Fruit fly (Drosophila melanogaster) whole organism, prepupa: ENCODE data around the gene CG9205.

Source experiments
- CG10631 ChIP-seq: fragments of 200-800 bp; sonication (Bioruptor generic); optimal IDR thresholded peaks from 2 replicates; lab custom pipeline; 2016; ENCODE audit warnings: missing biosample characterization, missing genetic modification characterization
- CG10669 ChIP-seq: fragments of 200-800 bp; sonication (Bioruptor generic); optimal IDR thresholded peaks from 3 replicates; lab custom pipeline; 2018; ENCODE audit warnings: missing biosample characterization, mild to moderate bottlenecking, missing genetic modification characterization, moderate library complexity
- CG11294 ChIP-seq: fragments of 200-800 bp; sonication (Bioruptor generic); IDR thresholded peaks from 2 replicates; pipeline ENCODE4 v1.3.6; 2022; ENCODE audit warnings: missing biosample characterization, missing genetic modification characterization
- CG11762 ChIP-seq: fragments of 200-800 bp; sonication (Bioruptor generic); optimal IDR thresholded peaks from 3 replicates; lab custom pipeline; 2016; ENCODE audit warnings: missing biosample characterization, missing genetic modification characterization; ENCODE audit not compliant: insufficient read depth
- CG11902 ChIP-seq: fragments of 200-800 bp; sonication (Bioruptor generic); optimal IDR thresholded peaks from 3 replicates; lab custom pipeline; 2016; ENCODE audit warnings: missing biosample characterization, missing genetic modification characterization
- CG15336 ChIP-seq: fragments of 200-800 bp; sonication (Bioruptor generic); IDR thresholded peaks from 2 replicates; pipeline ENCODE4 v1.3.6; 2022; ENCODE audit warnings: missing biosample characterization, missing genetic modification characterization
- CG1621 ChIP-seq: fragments of 200-800 bp; sonication (Bioruptor generic); optimal IDR thresholded peaks from 3 replicates; lab custom pipeline; 2018; ENCODE audit warnings: missing biosample characterization, mild to moderate bottlenecking, missing genetic modification characterization
- CG3032 ChIP-seq: fragments of 200-800 bp; optimal IDR thresholded peaks from 2 replicates; lab custom pipeline; 2019; ENCODE audit warnings: missing biosample characterization, mild to moderate bottlenecking, missing genetic modification characterization, moderate library complexity
- CG31627 ChIP-seq: fragments of 200-800 bp; sonication (Bioruptor generic); optimal IDR thresholded peaks from 3 replicates; lab custom pipeline; 2016; ENCODE audit warnings: missing biosample characterization, missing genetic modification characterization
- CG32006 ChIP-seq: fragments of 200-800 bp; sonication (Bioruptor generic); optimal IDR thresholded peaks from 3 replicates; lab custom pipeline; 2017; ENCODE audit warnings: missing biosample characterization, mild to moderate bottlenecking, missing genetic modification characterization
- CG3919 ChIP-seq: fragments of 200-800 bp; sonication (Bioruptor generic); optimal IDR thresholded peaks from 3 replicates; lab custom pipeline; 2016; ENCODE audit warnings: missing biosample characterization, missing genetic modification characterization
- CG6854 ChIP-seq: fragments of 200-800 bp; sonication (Bioruptor generic); optimal IDR thresholded peaks from 2 replicates; lab custom pipeline; 2017; ENCODE audit warnings: missing biosample characterization, mild to moderate bottlenecking, missing genetic modification characterization
- CG7368 ChIP-seq: fragments of 200-800 bp; sonication (Bioruptor generic); optimal IDR thresholded peaks from 3 replicates; lab custom pipeline; 2016; ENCODE audit warnings: missing biosample characterization, missing genetic modification characterization
- CG8119 ChIP-seq: fragments of 200-800 bp; sonication (Bioruptor generic); IDR thresholded peaks from 3 replicates; pipeline ENCODE4 v1.3.6; 2022; ENCODE audit warnings: missing biosample characterization, missing genetic modification characterization
- CG8319 ChIP-seq: fragments of 200-800 bp; sonication (Bioruptor generic); optimal IDR thresholded peaks from 3 replicates; lab custom pipeline; 2016; ENCODE audit warnings: missing biosample characterization, missing genetic modification characterization
- CG9139 ChIP-seq: fragments of 200-800 bp; sonication (Bioruptor generic); optimal IDR thresholded peaks from 3 replicates; lab custom pipeline; 2017; ENCODE audit warnings: missing biosample characterization, mild to moderate bottlenecking, missing genetic modification characterization
- Eip75B ChIP-seq: fragments of 200-800 bp; sonication (Bioruptor generic); optimal IDR thresholded peaks from 3 replicates; lab custom pipeline; 2016; ENCODE audit warnings: missing biosample characterization, missing genetic modification characterization
- Eip93F ChIP-seq: fragments of 200-800 bp; sonication (Bioruptor generic); optimal IDR thresholded peaks from 2 replicates; lab custom pipeline; 2016; ENCODE audit warnings: missing biosample characterization, mild to moderate bottlenecking, missing genetic modification characterization
- Ets96B ChIP-seq: fragments of 200-800 bp; optimal IDR thresholded peaks from 2 replicates; lab custom pipeline; 2019; ENCODE audit warnings: missing biosample characterization, mild to moderate bottlenecking, missing genetic modification characterization, moderate library complexity
- Hr38 ChIP-seq: sonication (Bioruptor generic); optimal IDR thresholded peaks from 2 replicates; lab custom pipeline; 2016; ENCODE audit warnings: missing biosample characterization, missing genetic modification characterization
- Hr39 ChIP-seq: fragments of 200-800 bp; sonication (Bioruptor generic); optimal IDR thresholded peaks from 2 replicates; lab custom pipeline; 2016; ENCODE audit warnings: missing biosample characterization, missing genetic modification characterization
- OdsH ChIP-seq: fragments of 200-800 bp; sonication (Bioruptor generic); optimal IDR thresholded peaks from 3 replicates; lab custom pipeline; 2016; ENCODE audit warnings: missing biosample characterization, missing genetic modification characterization
- Smox ChIP-seq: fragments of 200-800 bp; sonication (Bioruptor generic); optimal IDR thresholded peaks from 3 replicates; lab custom pipeline; 2016; ENCODE audit warnings: missing biosample characterization, missing genetic modification characterization
- Sox102F ChIP-seq: fragments of 200-800 bp; sonication (Bioruptor generic); optimal IDR thresholded peaks from 2 replicates; lab custom pipeline; 2016; ENCODE audit warnings: missing biosample characterization, mild to moderate bottlenecking, missing genetic modification characterization
- achi ChIP-seq: fragments of 200-800 bp; sonication (Bioruptor generic); optimal IDR thresholded peaks from 3 replicates; lab custom pipeline; 2016; ENCODE audit warnings: missing biosample characterization, missing genetic modification characterization
- acj6 ChIP-seq: fragments of 200-800 bp; sonication (Bioruptor generic); optimal IDR thresholded peaks from 3 replicates; lab custom pipeline; 2016; ENCODE audit warnings: missing biosample characterization, missing genetic modification characterization
- dac ChIP-seq: fragments of 200-800 bp; sonication (Bioruptor generic); optimal IDR thresholded peaks from 2 replicates; lab custom pipeline; 2017; ENCODE audit warnings: missing biosample characterization, mild to moderate bottlenecking, missing genetic modification characterization
- dsx ChIP-seq: fragments of 200-800 bp; optimal IDR thresholded peaks from 3 replicates; lab custom pipeline; 2019; ENCODE audit warnings: missing biosample characterization, mild to moderate bottlenecking, missing genetic modification characterization, moderate library complexity; ENCODE audit not compliant: poor library complexity, severe bottlenecking
- eg ChIP-seq: fragments of 200-800 bp; sonication (Bioruptor generic); IDR thresholded peaks from 3 replicates; pipeline ENCODE4 v1.3.6; 2022; ENCODE audit warnings: missing biosample characterization, missing genetic modification characterization
- esn ChIP-seq: fragments of 200-800 bp; sonication (Bioruptor generic); optimal IDR thresholded peaks from 2 replicates; lab custom pipeline; 2016; ENCODE audit warnings: missing biosample characterization, mild to moderate bottlenecking, missing genetic modification characterization, moderate library complexity
- fd59A ChIP-seq: fragments of 200-800 bp; sonication (Bioruptor generic); optimal IDR thresholded peaks from 2 replicates; lab custom pipeline; 2017; ENCODE audit warnings: missing biosample characterization, mild to moderate bottlenecking, missing genetic modification characterization, missing genetic modification reagents
- fd85E ChIP-seq: fragments of 200-800 bp; sonication (Bioruptor generic); optimal IDR thresholded peaks from 3 replicates; lab custom pipeline; 2016; ENCODE audit warnings: missing biosample characterization, missing genetic modification characterization
- lz ChIP-seq: fragments of 200-800 bp; sonication (Bioruptor generic); optimal IDR thresholded peaks from 3 replicates; lab custom pipeline; 2016; ENCODE audit warnings: missing biosample characterization, missing genetic modification characterization
- pdm3 ChIP-seq: fragments of 200-800 bp; sonication (Bioruptor generic); optimal IDR thresholded peaks from 3 replicates; lab custom pipeline; 2016; ENCODE audit warnings: missing biosample characterization, missing genetic modification characterization
- salr ChIP-seq, 2 experiments: fragments of 200-800 bp; sonication (Bioruptor generic); optimal IDR thresholded peaks; 3 replicates each; lab custom pipeline; 2016 to 2018; ENCODE audit warnings: missing biosample characterization in 2 of 2, missing genetic modification characterization in 2 of 2, mild to moderate bottlenecking in 1 of 2
- svp ChIP-seq: fragments of 200-800 bp; sonication (Bioruptor generic); peaks from one replicate; lab custom pipeline; 2016; ENCODE audit warnings: missing biosample characterization, missing genetic modification characterization
- topi ChIP-seq: fragments of 200-800 bp; sonication (Bioruptor generic); optimal IDR thresholded peaks from 3 replicates; lab custom pipeline; 2016; ENCODE audit warnings: missing biosample characterization, missing genetic modification characterization
- vri ChIP-seq: fragments of 200-800 bp; sonication (Bioruptor generic); optimal IDR thresholded peaks from 3 replicates; lab custom pipeline; 2016; ENCODE audit warnings: missing biosample characterization, mild to moderate bottlenecking, missing genetic modification characterization

The CG9205 gene

DNA sequence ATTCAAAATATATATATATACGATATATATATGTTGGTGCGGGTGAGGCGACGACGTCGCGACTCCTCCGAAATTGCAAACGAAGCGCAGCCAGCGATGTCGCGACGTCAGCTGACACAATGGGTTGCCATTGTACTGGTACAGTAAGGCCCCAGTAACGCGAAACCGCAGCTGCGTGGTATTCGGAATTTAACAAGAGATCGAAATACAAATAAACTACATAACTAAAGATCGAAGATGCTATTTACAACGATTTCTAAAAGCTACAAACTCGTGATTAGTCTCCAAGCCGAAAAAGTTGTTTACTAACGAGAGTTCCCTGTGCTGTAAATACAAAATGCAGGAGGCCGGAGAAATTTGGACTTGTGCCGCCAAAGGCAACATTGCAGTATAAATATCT, 1.9 kb upstream of the CG9205 start (continued):
- TF ChIP-seq CG3032 (tag; lab: Kevin White, UChicago) (peak; percentile 87), CG8319 (GFP tag; lab: Kevin White, UChicago) (peak; percentile 79), dac (GFP tag; lab: Kevin White, UChicago) (peak; percentile 88), CG7368 (GFP tag; lab: Kevin White, UChicago) (peak; percentile 95), salr (GFP tag; optimal IDR thresholded peaks at IDR 0.05; lab: Kevin White, UChicago) (peak; percentile 88 to 92), svp (peak; percentile 97), Smox (GFP tag; lab: Kevin White, UChicago) (peak; percentile 97), dsx (GFP tag; lab: Kevin White, UChicago) (peak; percentile 78)

DNA sequence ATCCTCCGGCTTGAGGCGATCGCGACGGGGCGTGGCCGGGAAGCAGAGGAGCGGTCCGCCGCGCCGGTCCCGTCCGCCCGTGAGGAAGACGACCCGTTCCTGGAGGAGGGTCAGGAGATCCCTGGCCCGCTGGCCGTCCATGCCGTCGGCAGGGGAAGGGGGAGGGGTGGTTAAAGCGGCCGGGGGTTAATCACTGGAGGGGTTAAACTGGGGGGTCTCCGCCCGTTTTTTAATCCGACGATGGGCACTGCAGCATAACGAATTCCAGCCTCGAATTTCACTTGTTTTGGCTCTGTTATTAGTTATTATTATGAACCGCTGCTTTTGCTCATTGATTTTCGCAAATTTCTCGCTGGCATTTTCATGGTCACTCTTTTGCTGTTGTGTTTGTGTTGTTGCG, 809 bp upstream of the CG9205 start:
- TF ChIP-seq Hr38 (GFP tag; lab: Kevin White, UChicago) (no peak), esn (no peak), CG3919 (GFP tag; lab: Kevin White, UChicago) (no peak)

DNA sequence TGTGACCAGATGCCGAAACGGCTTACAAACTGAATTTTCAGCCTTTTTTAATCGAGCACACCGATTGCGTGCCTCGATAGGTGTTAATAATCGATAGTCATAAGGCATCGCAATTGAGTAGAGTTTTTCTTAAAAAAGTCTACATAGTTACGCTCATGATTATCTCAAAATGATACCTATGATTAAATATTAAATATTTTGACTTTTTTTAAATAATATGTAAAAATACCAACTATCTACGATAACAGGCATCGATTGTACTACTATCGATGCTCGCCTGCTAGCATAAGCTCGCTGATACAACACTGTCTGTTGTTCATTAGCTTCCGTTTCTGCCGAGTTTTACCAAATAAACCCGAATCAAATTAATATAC, 377 bp downstream of the CG9205 start:
- TF ChIP-seq pdm3 (no peak), acj6 (GFP tag; lab: Kevin White, UChicago) (no peak), Hr39 (GFP tag; lab: Kevin White, UChicago) (no peak), CG3919 (GFP tag; lab: Kevin White, UChicago) (peak; percentile 8), CG11902 (GFP tag; lab: Kevin White, UChicago) (no peak), Eip93F (GFP tag; lab: Kevin White, UChicago) (peak; percentile 20), CG31627 (no peak), salr (GFP tag; optimal IDR thresholded peaks at IDR 0.05; lab: Kevin White, UChicago) (peak in 1 of 2 experiments; percentile 22), CG11294 (GFP tag; lab: Robert Waterston, UW) (no peak), Hr38 (GFP tag; lab: Kevin White, UChicago) (no peak), CG1621 (tag; lab: Kevin White, UChicago) (no peak), dac (GFP tag; lab: Kevin White, UChicago) (no peak), CG15336 (no peak), lz (GFP tag; lab: Kevin White, UChicago) (peak; percentile 17), CG9139 (GFP tag; lab: Kevin White, UChicago) (no peak), CG10631 (GFP tag; lab: Kevin White, UChicago) (no peak), esn (no peak), CG32006 (GFP tag; lab: Kevin White, UChicago) (no peak), vri (GFP tag; lab: Kevin White, UChicago) (no peak), topi (GFP tag; lab: Kevin White, UChicago) (peak; percentile 10), achi (no peak), OdsH (GFP tag; lab: Kevin White, UChicago) (peak; percentile 0), fd59A (GFP tag; lab: Kevin White, UChicago) (no peak), eg (0 out of 3 replicates have a peak, but pooled peaks have one; percentile 11), CG11762 (GFP tag; lab: Kevin White, UChicago) (no peak), CG8119 (GFP tag; lab: Robert Waterston, UW) (no peak), Eip75B (no peak), CG6854 (GFP tag; lab: Kevin White, UChicago) (peak; percentile 53), Sox102F (GFP tag; lab: Kevin White, UChicago) (no peak), CG10669 (GFP tag; lab: Kevin White, UChicago) (no peak), fd85E (GFP tag; lab: Kevin White, UChicago) (no peak), Ets96B (no peak)
